Worm (Caenorhabditis elegans) whole organism, L4 larva: ENCODE data around the gene ZK892.3.

Experiments
- nhr-102 ChIP-seq: sonication (generic microtip); optimal IDR thresholded peaks from 2 replicates; lab custom pipeline; 2016; ENCODE audit warnings: mild to moderate bottlenecking, missing genetic modification characterization, moderate library complexity, missing compliant biosample characterization
- snpc-4 ChIP-seq: fragments of 150-350 bp; optimal IDR thresholded peaks from 2 replicates; lab custom pipeline; 2014; ENCODE audit warnings: missing biosample characterization, missing genetic modification characterization

DNA sequence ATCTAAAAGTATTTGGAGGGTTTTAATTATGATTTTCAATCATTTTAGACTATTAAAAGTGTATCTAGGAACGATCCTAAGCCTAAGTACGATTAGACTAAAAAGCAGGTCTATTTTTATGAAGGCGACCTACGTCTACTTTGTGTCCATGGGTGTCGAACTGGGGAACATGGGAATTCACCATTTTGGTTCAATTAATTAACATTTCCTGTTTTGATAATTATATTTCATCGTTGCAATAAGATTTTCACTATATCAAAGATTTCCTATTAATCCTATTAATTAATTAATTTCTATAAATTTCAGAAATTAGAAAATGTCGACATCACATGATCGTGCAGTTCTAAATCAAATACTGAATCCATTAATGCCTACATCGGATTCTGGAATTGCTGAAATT is 28.2 kb downstream of the ZK892.3 start, which contains the start of gene ttc-36:
- TF ChIP-seq snpc-4 (tag; lab: Kevin White, UChicago) (no peak), nhr-102 (tag; lab: Kevin White, UChicago) (no peak)
